Worm (Caenorhabditis elegans) whole organism, L2 larva: ENCODE data around the gene nhr-260.

Experiments
- crh-2 ChIP-seq: sonication (generic microtip); optimal IDR thresholded peaks from 2 replicates; lab custom pipeline; 2017; ENCODE audit warnings: missing biosample characterization, missing genetic modification characterization
- lin-11 ChIP-seq: fragments of 150-350 bp; sonication (generic microtip); optimal IDR thresholded peaks from 2 replicates; lab custom pipeline; 2014; ENCODE audit warnings: missing biosample characterization, missing genetic modification characterization, inconsistent platforms, mixed read lengths
- mdl-1 ChIP-seq, 2 experiments: fragments of 150-350 bp in 1 of 2; sonication (generic microtip) in 1 of 2; optimal IDR thresholded peaks; 2 replicates each; lab custom pipeline; 2017; ENCODE audit warnings: missing biosample characterization in 2 of 2, missing genetic modification characterization in 2 of 2
- snpc-4 ChIP-seq: fragments of 150-350 bp; optimal IDR thresholded peaks from 2 replicates; lab custom pipeline; 2014; ENCODE audit warnings: missing biosample characterization, missing genetic modification characterization
- ztf-4 ChIP-seq: fragments of 150-350 bp; optimal IDR thresholded peaks from 2 replicates; lab custom pipeline; 2014; ENCODE audit warnings: missing biosample characterization, missing genetic modification characterization

DNA sequence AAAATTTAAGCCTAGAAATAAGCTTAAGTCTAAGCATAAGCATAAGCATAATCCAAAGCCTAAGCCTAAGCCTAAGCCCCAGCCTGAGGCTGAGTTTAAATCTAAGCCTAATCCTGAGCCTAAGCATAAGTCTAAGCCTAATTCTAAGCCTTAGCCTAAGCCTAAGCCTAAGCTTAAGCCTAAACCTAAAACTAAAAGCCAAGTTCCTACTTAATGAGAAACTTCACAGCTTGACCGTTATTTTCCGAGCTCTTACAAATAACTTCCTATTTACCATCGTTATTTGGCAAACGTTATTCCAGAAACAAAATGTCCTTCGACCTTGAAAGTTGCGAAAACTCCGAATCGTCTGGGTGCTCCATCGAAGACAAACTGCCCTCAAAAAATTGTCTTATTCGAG, 29.7 kb downstream of the nhr-260 start, which contains the start of gene C38C3.4:
- TF ChIP-seq mdl-1 (tag; optimal IDR thresholded peaks at IDR 0.05; lab: Kevin White, UChicago) (no peak), ztf-4 (tag; lab: Kevin White, UChicago) (no peak), snpc-4 (tag; lab: Kevin White, UChicago) (no peak), lin-11 (tag; lab: Kevin White, UChicago) (no peak), crh-2 (no peak)
